Fruit fly (Drosophila melanogaster) whole organism, embryonic: Measurements from ENCODE around the gene Pat1.

Experiments used
- Asciz ChIP-seq: fragments of 200-800 bp; sonication (Bioruptor generic); optimal IDR thresholded peaks from 2 replicates; lab custom pipeline; 2017; ENCODE audit warnings: missing biosample characterization, mild to moderate bottlenecking, missing genetic modification characterization, missing genetic modification reagents
- BtbVII ChIP-seq: fragments of 200-800 bp; sonication (Bioruptor generic); optimal IDR thresholded peaks from 3 replicates; lab custom pipeline; 2017; ENCODE audit warnings: missing biosample characterization, mild to moderate bottlenecking, missing genetic modification characterization
- CG1024 ChIP-seq: fragments of 200-800 bp; sonication (Bioruptor generic); IDR thresholded peaks from 2 replicates; pipeline ENCODE4 v1.3.6; 2022; ENCODE audit warnings: missing biosample characterization, missing genetic modification characterization
- CG10267 ChIP-seq: fragments of 200-800 bp; sonication (Bioruptor generic); optimal IDR thresholded peaks from 2 replicates; lab custom pipeline; 2018; ENCODE audit warnings: missing biosample characterization, mild to moderate bottlenecking, missing genetic modification characterization, moderate library complexity
- CG10543 ChIP-seq: fragments of 200-800 bp; sonication (Bioruptor generic); optimal IDR thresholded peaks from 3 replicates; lab custom pipeline; 2017; ENCODE audit warnings: missing biosample characterization, mild to moderate bottlenecking, missing genetic modification characterization, moderate library complexity
- CG10654 ChIP-seq: fragments of 200-800 bp; sonication (Bioruptor generic); optimal IDR thresholded peaks from 2 replicates; lab custom pipeline; 2016; ENCODE audit warnings: missing biosample characterization, missing genetic modification characterization
- CG13296 ChIP-seq: fragments of 200-800 bp; sonication (Bioruptor generic); optimal IDR thresholded peaks from 3 replicates; lab custom pipeline; 2018; ENCODE audit warnings: missing biosample characterization, mild to moderate bottlenecking, missing genetic modification characterization
- CG1603 ChIP-seq: fragments of 200-800 bp; sonication (Bioruptor generic); optimal IDR thresholded peaks from 2 replicates; lab custom pipeline; 2019; ENCODE audit warnings: missing biosample characterization, mild to moderate bottlenecking, missing genetic modification characterization, moderate library complexity
- CG17186 ChIP-seq: fragments of 200-800 bp; sonication (Bioruptor generic); optimal IDR thresholded peaks from 3 replicates; lab custom pipeline; 2017; ENCODE audit warnings: missing biosample characterization, missing genetic modification reagents, missing genetic modification characterization
- CG17568 ChIP-seq: fragments of 200-800 bp; sonication (Bioruptor generic); optimal IDR thresholded peaks from 2 replicates; lab custom pipeline; 2018; ENCODE audit warnings: missing biosample characterization, mild to moderate bottlenecking, missing genetic modification characterization, moderate library complexity
- CG1792 ChIP-seq: fragments of 200-800 bp; sonication (Bioruptor generic); optimal IDR thresholded peaks from 2 replicates; lab custom pipeline; 2016; ENCODE audit warnings: missing biosample characterization, missing genetic modification characterization
- CG2678 ChIP-seq: fragments of 200-800 bp; sonication (Bioruptor generic); optimal IDR thresholded peaks from 3 replicates; lab custom pipeline; 2019; ENCODE audit warnings: missing biosample characterization, mild to moderate bottlenecking, missing genetic modification characterization, moderate library complexity
- CG2875 ChIP-seq: fragments of 200-800 bp; sonication (Bioruptor generic); optimal IDR thresholded peaks from 2 replicates; lab custom pipeline; 2017; ENCODE audit warnings: missing biosample characterization, mild to moderate bottlenecking, missing genetic modification characterization, missing genetic modification reagents
- CG30431 ChIP-seq: fragments of 200-800 bp; sonication (Bioruptor generic); optimal IDR thresholded peaks from 2 replicates; lab custom pipeline; 2017; ENCODE audit warnings: missing biosample characterization, missing genetic modification characterization
- CG33557 ChIP-seq: fragments of 200-800 bp; sonication (Bioruptor generic); optimal IDR thresholded peaks from 2 replicates; lab custom pipeline; 2019; ENCODE audit warnings: missing biosample characterization, mild to moderate bottlenecking, missing genetic modification characterization, moderate library complexity
- CG34376 ChIP-seq: fragments of 200-800 bp; sonication (Bioruptor generic); optimal IDR thresholded peaks from 2 replicates; lab custom pipeline; 2018; ENCODE audit warnings: missing biosample characterization, mild to moderate bottlenecking, missing genetic modification characterization
- CG4282 ChIP-seq: fragments of 200-800 bp; sonication (Bioruptor generic); optimal IDR thresholded peaks from 2 replicates; lab custom pipeline; 2016; ENCODE audit warnings: missing biosample characterization, missing genetic modification characterization
- CG7271 ChIP-seq: fragments of 200-800 bp; sonication (Bioruptor generic); optimal IDR thresholded peaks from 2 replicates; lab custom pipeline; 2018; ENCODE audit warnings: missing biosample characterization, mild to moderate bottlenecking, missing genetic modification characterization, moderate library complexity
- CG7357 ChIP-seq: fragments of 200-800 bp; sonication (Bioruptor generic); IDR thresholded peaks from 3 replicates; pipeline ENCODE4 v1.3.6; 2022; ENCODE audit warnings: missing biosample characterization, missing genetic modification characterization
- CG7372 ChIP-seq: fragments of 200-800 bp; sonication (Bioruptor generic); IDR thresholded peaks from 2 replicates; pipeline ENCODE4 v1.3.6; 2022; ENCODE audit warnings: missing biosample characterization, missing genetic modification characterization
- D19A ChIP-seq: fragments of 200-800 bp; optimal IDR thresholded peaks from 3 replicates; lab custom pipeline; 2019; ENCODE audit warnings: missing biosample characterization, mild to moderate bottlenecking, missing genetic modification characterization, moderate library complexity
- ERR ChIP-seq: fragments of 200-800 bp; sonication (Bioruptor generic); optimal IDR thresholded peaks from 2 replicates; lab custom pipeline; 2016; ENCODE audit warnings: missing biosample characterization, missing genetic modification characterization
- Elba2 ChIP-seq: fragments of 200-800 bp; sonication (Bioruptor generic); optimal IDR thresholded peaks from 3 replicates; lab custom pipeline; 2016; ENCODE audit warnings: missing biosample characterization, missing genetic modification characterization
- Fer3 ChIP-seq: fragments of 200-800 bp; sonication (Bioruptor generic); optimal IDR thresholded peaks from 2 replicates; lab custom pipeline; 2018; ENCODE audit warnings: missing biosample characterization, mild to moderate bottlenecking, missing genetic modification characterization, moderate library complexity
- Lhr ChIP-seq: fragments of 200-800 bp; sonication (Bioruptor generic); optimal IDR thresholded peaks from 3 replicates; lab custom pipeline; 2017; ENCODE audit warnings: mild to moderate bottlenecking, missing biosample characterization, missing genetic modification reagents, missing genetic modification characterization
- MTF-1 ChIP-seq: fragments of 200-800 bp; sonication (Bioruptor generic); optimal IDR thresholded peaks from 2 replicates; lab custom pipeline; 2018; ENCODE audit warnings: missing biosample characterization, mild to moderate bottlenecking, missing genetic modification characterization, borderline replicate concordance
- Mrtf ChIP-seq: fragments of 200-800 bp; sonication (Bioruptor generic); IDR thresholded peaks from 3 replicates; pipeline ENCODE4 v1.3.6; 2022; ENCODE audit warnings: missing biosample characterization, missing genetic modification characterization
- Myb ChIP-seq: fragments of 200-800 bp; sonication (Bioruptor generic); optimal IDR thresholded peaks from 2 replicates; lab custom pipeline; 2016; ENCODE audit warnings: missing biosample characterization, missing genetic modification characterization
- NfI ChIP-seq: fragments of 200-800 bp; sonication (Bioruptor generic); optimal IDR thresholded peaks from 3 replicates; lab custom pipeline; 2018; ENCODE audit warnings: missing biosample characterization, mild to moderate bottlenecking, missing genetic modification characterization, moderate library complexity
- PHDP ChIP-seq: fragments of 200-800 bp; sonication (Bioruptor generic); optimal IDR thresholded peaks from 3 replicates; lab custom pipeline; 2018; ENCODE audit warnings: missing biosample characterization, mild to moderate bottlenecking, missing genetic modification characterization, moderate library complexity
- Poxn ChIP-seq: fragments of 200-800 bp; sonication (Bioruptor generic); IDR thresholded peaks from 2 replicates; pipeline ENCODE4 v1.3.6; 2022; ENCODE audit warnings: missing biosample characterization, missing genetic modification characterization
- TFAM ChIP-seq: fragments of 200-800 bp; sonication (Bioruptor generic); optimal IDR thresholded peaks from 2 replicates; lab custom pipeline; 2017; ENCODE audit warnings: missing biosample characterization, missing genetic modification characterization, inconsistent platforms
- ab ChIP-seq: fragments of 200-800 bp; sonication (Bioruptor generic); optimal IDR thresholded peaks from 2 replicates; lab custom pipeline; 2016; ENCODE audit warnings: missing biosample characterization, missing genetic modification characterization
- ato ChIP-seq: fragments of 200-800 bp; sonication (Bioruptor generic); IDR thresholded peaks from 2 replicates; pipeline ENCODE4 v1.3.6; 2022; ENCODE audit warnings: missing biosample characterization, missing genetic modification characterization; ENCODE audit not compliant: partially characterized antibody
- ci ChIP-seq: fragments of 200-800 bp; sonication (Bioruptor generic); IDR thresholded peaks from 3 replicates; pipeline ENCODE4 v1.3.6; 2022; ENCODE audit warnings: missing biosample characterization, missing genetic modification characterization
- hkb ChIP-seq, 2 experiments: fragments of 200-800 bp in 1 of 2; fragments of >200 bp in 1 of 2; sonication (Bioruptor generic) in 1 of 2; IDR thresholded peaks in 1 of 2; optimal IDR thresholded peaks in 1 of 2; 2 replicates each; pipeline versions ENCODE4 v1.3.6 to Lab custom; 2017 to 2022; ENCODE audit warnings: missing biosample characterization in 1 of 2, missing genetic modification characterization in 1 of 2
- ind ChIP-seq: fragments of 200-800 bp; sonication (Bioruptor generic); optimal IDR thresholded peaks from 3 replicates; lab custom pipeline; 2016; ENCODE audit warnings: missing biosample characterization, missing genetic modification characterization
- jigr1 ChIP-seq: fragments of 200-800 bp; sonication (Bioruptor generic); IDR thresholded peaks from 3 replicates; pipeline ENCODE4 v1.3.6; 2022; ENCODE audit warnings: missing biosample characterization, missing genetic modification characterization
- odd ChIP-seq: fragments of 200-800 bp; sonication (Bioruptor generic); optimal IDR thresholded peaks from 2 replicates; lab custom pipeline; 2017; ENCODE audit warnings: missing biosample characterization, mild to moderate bottlenecking, missing genetic modification characterization
- pan ChIP-seq, 4 experiments: fragments of >200 bp in 3 of 4; fragments of 200-800 bp in 1 of 4; sonication (Bioruptor generic) in 1 of 4; optimal IDR thresholded peaks in 3 of 4; IDR thresholded peaks in 1 of 4; 2 replicates each; pipeline versions ENCODE4 v1.3.6 to Lab custom; 2017 to 2022; ENCODE audit warnings: missing biosample characterization in 2 of 4, missing genetic modification characterization in 2 of 4, mixed read lengths in 1 of 4
- sc ChIP-seq, 3 experiments: fragments of >200 bp in 2 of 3; fragments of 200-800 bp in 1 of 3; sonication (Bioruptor generic) in 1 of 3; optimal IDR thresholded peaks; 2 replicates in 2 of 3; 3 replicates in 1 of 3; lab custom pipeline; 2017; ENCODE audit warnings: mild to moderate bottlenecking in 1 of 3, missing biosample characterization in 1 of 3, missing genetic modification characterization in 1 of 3, missing genetic modification reagents in 1 of 3
- slbo ChIP-seq: fragments of 200-800 bp; sonication (Bioruptor generic); IDR thresholded peaks from 2 replicates; pipeline ENCODE4 v1.3.6; 2022; ENCODE audit warnings: missing biosample characterization, missing genetic modification characterization
- sob ChIP-seq: fragments of 200-800 bp; sonication (Bioruptor generic); IDR thresholded peaks from 2 replicates; pipeline ENCODE4 v1.3.6; 2022; ENCODE audit warnings: missing biosample characterization, missing genetic modification characterization
- tap ChIP-seq: fragments of 200-800 bp; optimal IDR thresholded peaks from 3 replicates; lab custom pipeline; 2019; ENCODE audit warnings: missing biosample characterization, mild to moderate bottlenecking, missing genetic modification characterization, moderate library complexity
- tup ChIP-seq: fragments of 200-800 bp; sonication (Bioruptor generic); optimal IDR thresholded peaks from 2 replicates; lab custom pipeline; 2016; ENCODE audit warnings: missing biosample characterization, mild to moderate bottlenecking, missing genetic modification characterization, moderate library complexity
- twi ChIP-seq: fragments of 200-800 bp; optimal IDR thresholded peaks from 2 replicates; lab custom pipeline; 2019; ENCODE audit warnings: missing biosample characterization, mild to moderate bottlenecking, missing genetic modification characterization, moderate library complexity
- vnd ChIP-seq: fragments of 200-800 bp; sonication (Bioruptor generic); IDR thresholded peaks from 3 replicates; pipeline ENCODE4 v1.3.6; 2022; ENCODE audit warnings: missing biosample characterization, missing genetic modification characterization; ENCODE audit not compliant: partially characterized antibody

Gene Pat1

dm6 chrX:6601641-6602276 lies 11.2 kb downstream of the Pat1 start (continued):
- TF ChIP-seq MTF-1 (GFP tag; lab: Kevin White, UChicago) (peak; percentile 74), CG10654 (GFP tag; lab: Kevin White, UChicago) (peak; percentile 85), CG1024 (GFP tag; lab: Robert Waterston, UW) (peak; percentile 70), CG33557 (GFP tag; lab: Kevin White, UChicago) (peak; percentile 80), vnd (GFP tag; lab: Robert Waterston, UW) (no peak), Lhr (GFP tag; lab: Kevin White, UChicago) (peak; percentile 64), tap (peak; percentile 87), ERR (GFP tag; lab: Kevin White, UChicago) (peak; percentile 63), CG2678 (tag; lab: Kevin White, UChicago) (peak; percentile 96), sc (optimal IDR thresholded peaks at IDR 0.05; lab: Kevin White, UChicago) (no peak), sc (GFP tag; optimal IDR thresholded peaks at IDR 0.05; lab: Kevin White, UChicago) (peak; percentile 77), Fer3 (peak; percentile 88), CG7357 (peak; percentile 81), CG4282 (GFP tag; lab: Kevin White, UChicago) (peak; percentile 62), TFAM (GFP tag; lab: Kevin White, UChicago) (peak; percentile 72), slbo (GFP tag; lab: Robert Waterston, UW) (peak; percentile 89), CG34376 (GFP tag; lab: Kevin White, UChicago) (peak; percentile 84), ci (GFP tag; lab: Robert Waterston, UW) (peak; percentile 91), ind (peak; percentile 90), CG10267 (tag; lab: Kevin White, UChicago) (peak; percentile 88), CG7271 (tag; lab: Kevin White, UChicago) (peak; percentile 53), Mrtf (peak; percentile 87), CG13296 (GFP tag; lab: Kevin White, UChicago) (peak; percentile 92), D19A (tag; lab: Kevin White, UChicago) (peak; percentile 91), twi (peak; percentile 85), CG1603 (tag; lab: Kevin White, UChicago) (peak; percentile 73), CG2875 (peak; percentile 89), NfI (GFP tag; lab: Kevin White, UChicago) (peak; percentile 93), pan (optimal IDR thresholded peaks at IDR 0.05; lab: Kevin White, UChicago) (no peak), pan (GFP tag; optimal IDR thresholded peaks at IDR 0.05 in 1 of 2, IDR thresholded peaks at IDR 0.05 in 1 of 2) (peak in 1 of 2 experiments; percentile 91), CG1792 (GFP tag; lab: Kevin White, UChicago) (peak; percentile 59), BtbVII (GFP tag; lab: Kevin White, UChicago) (peak; percentile 93), CG17186 (GFP tag; lab: Kevin White, UChicago) (peak; percentile 58), CG30431 (GFP tag; lab: Kevin White, UChicago) (peak; percentile 90), ato (GFP tag; lab: Robert Waterston, UW) (no peak), tup (peak; percentile 67), jigr1 (peak; percentile 88), Elba2 (GFP tag; lab: Kevin White, UChicago) (peak; percentile 60), Asciz (peak; percentile 93), CG7372 (GFP tag; lab: Robert Waterston, UW) (peak; percentile 80), ab (GFP tag; lab: Kevin White, UChicago) (peak; percentile 52), PHDP (tag; lab: Kevin White, UChicago) (peak; percentile 94), Myb (GFP tag; lab: Kevin White, UChicago) (peak; percentile 19), sob (GFP tag; lab: Robert Waterston, UW) (peak; percentile 84), CG10543 (GFP tag; lab: Kevin White, UChicago) (peak; percentile 88), hkb (optimal IDR thresholded peaks at IDR 0.05; lab: Kevin White, UChicago) (no peak), hkb (GFP tag; IDR thresholded peaks at IDR 0.05; lab: Robert Waterston, UW) (peak; percentile 93), CG17568 (GFP tag; lab: Kevin White, UChicago) (peak; percentile 89), odd (peak; percentile 89), Poxn (peak; percentile 58; the same call in 1 of the 2 replicates)
